Worm (Caenorhabditis elegans): ENCODE data around the gene idpp-4.

DNA sequence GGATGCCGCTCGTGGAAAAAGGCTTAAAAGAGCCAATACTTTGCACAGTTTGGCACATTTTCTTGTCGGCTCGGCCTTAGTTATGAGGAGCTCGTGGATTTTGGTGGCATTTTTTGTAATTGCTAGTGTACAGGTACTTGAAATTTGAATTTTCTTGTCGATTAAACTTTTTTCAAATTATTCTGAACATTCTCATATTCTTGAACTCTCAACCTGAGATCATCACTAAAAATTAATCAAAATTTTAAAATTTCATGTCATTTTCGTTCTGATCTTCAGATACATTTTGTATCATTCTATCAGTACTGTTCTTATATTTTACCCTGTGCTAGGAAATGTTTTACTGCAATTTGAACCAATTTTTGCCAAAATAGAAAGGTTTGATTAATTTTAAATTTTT lies at the start of gene idpp-4:
- TF ChIP-seq nhr-28 (tag; optimal IDR thresholded peaks at IDR 0.05) = no peak
- TF ChIP-seq fkh-8 (tag; optimal IDR thresholded peaks at IDR 0.05) = no peak
- no peak for TF ChIP-seq nhr-12 (tag; optimal IDR thresholded peaks at IDR 0.05)
- TF ChIP-seq mep-1 (tag; optimal IDR thresholded peaks at IDR 0.05) = no peak
- TF ChIP-seq skn-1 (tag; optimal IDR thresholded peaks at IDR 0.05) = no peak
- TF ChIP-seq lin-13 (GFP tag; optimal IDR thresholded peaks at IDR 0.05) = no peak
- TF ChIP-seq egl-27 (tag; optimal IDR thresholded peaks at IDR 0.05) = no peak
- TF ChIP-seq nhr-77 (tag; optimal IDR thresholded peaks at IDR 0.05) = no peak
- TF ChIP-seq snpc-4 (tag; optimal IDR thresholded peaks at IDR 0.05) = no peak
- no peak for TF ChIP-seq zag-1 (tag; optimal IDR thresholded peaks at IDR 0.05)

Measured in whole organism, L1 larva.